Worm (Caenorhabditis elegans): ENCODE results near the gene srg-4.

- no peak for TF ChIP-seq blmp-1 (tag; optimal IDR thresholded peaks at IDR 0.05)
- TF ChIP-seq elt-1 (tag; optimal IDR thresholded peaks at IDR 0.05; ENCODE audit: borderline replicate concordance, insufficient read depth), result no peak
- no peak for TF ChIP-seq pha-4 (tag; optimal IDR thresholded peaks at IDR 0.05)
- no peak for TF ChIP-seq mep-1 (tag; optimal IDR thresholded peaks at IDR 0.05)
- no peak for TF ChIP-seq unc-62 (GFP tag; optimal IDR thresholded peaks at IDR 0.05)
- TF ChIP-seq nhr-76 (tag; optimal IDR thresholded peaks at IDR 0.05), result no peak
- TF ChIP-seq nhr-237 (tag; optimal IDR thresholded peaks at IDR 0.05), result no peak
- TF ChIP-seq snpc-4 (tag; optimal IDR thresholded peaks at IDR 0.05), result no peak
These were observed 5.2 kb downstream of the srg-4 start, which contains the start of gene srg-9 for ce11 chrIII:6256675-6257074.
